Worm (Caenorhabditis elegans): ENCODE results near the gene clh-5.
"Not testable (repeated sequence)": the region's sequence is repeated elsewhere in the genome, so short reads cannot be mapped to it uniquely, and the experiment has no call there.

Gene clh-5

DNA sequence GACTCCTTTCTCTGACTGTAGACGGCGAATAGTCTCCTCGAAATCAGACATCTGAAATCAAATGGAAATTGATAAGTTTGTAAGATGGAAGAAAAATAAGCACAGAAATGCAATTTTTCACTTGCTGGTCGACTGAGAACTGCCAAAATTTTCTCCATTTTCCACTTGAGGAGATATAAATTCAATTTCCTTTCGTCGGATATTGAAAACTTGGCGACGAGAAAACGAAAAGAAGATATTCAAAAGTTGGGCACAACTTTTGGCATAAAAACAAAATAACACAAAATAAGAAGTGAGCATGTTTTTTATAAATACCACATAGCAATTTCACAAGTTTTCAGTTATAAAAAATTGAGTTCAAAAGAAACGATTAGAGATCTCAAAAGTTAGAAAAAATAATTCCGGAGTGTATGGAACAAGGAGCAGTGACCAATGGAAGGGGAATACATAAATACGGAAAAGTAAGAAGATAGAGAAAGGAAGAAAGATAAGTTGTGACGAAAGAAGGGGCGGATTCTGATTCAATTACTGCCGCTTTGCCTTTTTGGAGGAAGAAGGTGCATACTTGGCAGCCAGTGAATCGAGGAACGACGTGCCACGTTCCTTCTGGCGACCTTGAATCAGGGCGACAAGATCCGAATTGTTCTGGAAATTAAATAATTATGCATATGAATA is 8.8 kb upstream of the clh-5 start, which contains the start of gene dyrb-1:
TSS of gene dyrb-1 (minus strand) at position 51 of the 675 bp plus-strand sequence.
- no peak for TF ChIP-seq F55B11.4 (tag; optimal IDR thresholded peaks at IDR 0.05; ENCODE audit: borderline replicate concordance, insufficient read depth)
- no peak for TF ChIP-seq efl-1 (GFP tag; optimal IDR thresholded peaks at IDR 0.05)
- no peak for TF ChIP-seq D2030.7 (GFP tag; IDR thresholded peaks at IDR 0.05)
- TF ChIP-seq B0019.2 (GFP tag; conservative IDR thresholded peaks at IDR 0.05), result no peak
- TF ChIP-seq nhr-90 (tag; optimal IDR thresholded peaks at IDR 0.05), result no peak
- TF ChIP-seq ztf-3 (GFP tag; optimal IDR thresholded peaks at IDR 0.05), result no peak
- no peak for TF ChIP-seq bed-1 (GFP tag; IDR thresholded peaks at IDR 0.05)

DNA sequence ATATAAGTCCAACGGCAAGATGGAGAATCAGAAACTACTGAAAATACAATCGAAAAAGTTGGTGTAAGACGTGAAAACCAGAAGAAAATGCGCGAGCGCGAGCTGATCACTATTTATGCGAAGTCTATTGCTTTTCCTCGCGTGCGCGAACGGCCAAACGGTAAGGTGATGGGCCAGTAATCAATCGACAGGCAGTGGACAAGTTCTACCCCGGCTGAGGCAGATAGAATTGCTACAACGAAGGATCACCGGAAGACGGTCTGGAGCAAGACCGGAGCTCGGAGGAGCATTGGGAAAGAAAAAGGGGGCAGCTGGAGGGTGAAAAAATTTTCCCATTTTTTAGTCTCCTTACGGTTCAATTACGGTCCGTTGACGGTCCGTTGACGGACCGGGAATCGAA is 4.2 kb upstream of the clh-5 start:
- TF ChIP-seq F39B2.1 (GFP tag; IDR thresholded peaks at IDR 0.05) (peak; percentile 74; the same call in 1 of the 2 replicates), madf-8 (GFP tag; conservative IDR thresholded peaks at IDR 0.05) (peak; percentile 37; the same call in 1 of the 2 replicates), egl-44 (GFP tag; IDR thresholded peaks at IDR 0.05) (peak; percentile 94), egl-18 (GFP tag; IDR thresholded peaks at IDR 0.05) (peak; percentile 87), hsf-1 (GFP tag; IDR thresholded peaks at IDR 0.05) (peak; percentile 74), ztf-28 (GFP tag; IDR thresholded peaks at IDR 0.05) (peak; percentile 88), hmg-20 (GFP tag; IDR thresholded peaks at IDR 0.05) (peak; percentile 69), hmg-1.2 (GFP tag; IDR thresholded peaks at IDR 0.05) (peak; percentile 58), B0261.1 (tag; optimal IDR thresholded peaks at IDR 0.05) (peak; percentile 40), ztf-18 (tag; optimal IDR thresholded peaks at IDR 0.05) (peak; percentile 12), madf-6 (GFP tag; IDR thresholded peaks at IDR 0.05) (peak; percentile 78), D2030.7 (GFP tag; IDR thresholded peaks at IDR 0.05) (peak; percentile 83), mcd-1 (GFP tag; IDR thresholded peaks at IDR 0.05) (peak; percentile 67), ceh-100 (GFP tag; IDR thresholded peaks at IDR 0.05) (peak; percentile 53; the same call in 1 of the 2 replicates), bed-1 (GFP tag; IDR thresholded peaks at IDR 0.05) (0 out of 2 replicates have a peak, but pooled peaks have one; percentile 52), rpc-1 (tag; optimal IDR thresholded peaks at IDR 0.05) (peak; percentile 41), ekl-4 (GFP tag; IDR thresholded peaks at IDR 0.05) (peak; percentile 73), Y95B8A.8 (GFP tag; IDR thresholded peaks at IDR 0.05) (peak; percentile 78; the same call in 1 of the 2 replicates), nhr-120 (GFP tag; IDR thresholded peaks at IDR 0.05) (0 out of 2 replicates have a peak, but pooled peaks have one; percentile 45), let-526 (GFP tag; IDR thresholded peaks at IDR 0.05) (0 out of 2 replicates have a peak, but pooled peaks have one; percentile 42), C17E4.6 (GFP tag; IDR thresholded peaks at IDR 0.05) (peak; percentile 71; the same call in 1 of the 2 replicates), ceh-58 (GFP tag; IDR thresholded peaks at IDR 0.05) (peak; percentile 93; the same call in 1 of the 2 replicates), attf-6 (GFP tag; IDR thresholded peaks at IDR 0.05) (peak; percentile 57; the same call in 1 of the 2 replicates), dox-1 (GFP tag; IDR thresholded peaks at IDR 0.05) (peak; percentile 80), F33H1.4 (GFP tag; IDR thresholded peaks at IDR 0.05) (peak; percentile 57), aptf-3 (GFP tag; IDR thresholded peaks at IDR 0.05) (peak; percentile 92; the same call in 1 of the 2 replicates), ztf-25 (GFP tag; IDR thresholded peaks at IDR 0.05) (peak; percentile 90), Y79H2A.3 (GFP tag; conservative IDR thresholded peaks at IDR 0.05) (0 out of 2 replicates have a peak, but pooled peaks have one; percentile 39), Y53G8AR.9 (GFP tag; conservative IDR thresholded peaks at IDR 0.05) (peak; percentile 70; the same call in 1 of the 2 replicates), nfyb-1 (GFP tag; IDR thresholded peaks at IDR 0.05) (peak; percentile 89), lin-26 (GFP tag; IDR thresholded peaks at IDR 0.05) (peak; percentile 99), bed-2 (GFP tag; IDR thresholded peaks at IDR 0.05) (0 out of 2 replicates have a peak, but pooled peaks have one; percentile 59), pbrm-1 (GFP tag; IDR thresholded peaks at IDR 0.05) (peak; percentile 58), Y56A3A.18 (GFP tag; IDR thresholded peaks at IDR 0.05) (peak; percentile 78; the same call in 1 of the 2 replicates), sea-2 (GFP tag; IDR thresholded peaks at IDR 0.05) (0 out of 2 replicates have a peak, but pooled peaks have one; percentile 54), tbp1 (GFP tag; optimal IDR thresholded peaks at IDR 0.05) (peak; percentile 75), cebp-2 (GFP tag; IDR thresholded peaks at IDR 0.05) (peak; percentile 94), rcor-1 (GFP tag; IDR thresholded peaks at IDR 0.05) (peak; percentile 70), ceh-91 (GFP tag; IDR thresholded peaks at IDR 0.05) (peak; percentile 50; the same call in 1 of the 2 replicates), ceh-40 (GFP tag; IDR thresholded peaks at IDR 0.05) (peak; percentile 77; the same call in 1 of the 2 replicates)
- not testable (repeated sequence) for TF ChIP-seq rpc-1 (optimal IDR thresholded peaks at IDR 0.05)
